Worm (Caenorhabditis elegans) whole organism, late embryonic: ENCODE measurements around the gene B0432.11.

Source experiments
- F13H6.1 ChIP-seq: sonication (generic microtip); optimal IDR thresholded peaks from 2 replicates; lab custom pipeline; 2016; ENCODE audit warnings: missing genetic modification characterization, missing compliant biosample characterization
- ceh-14 ChIP-seq: sonication (generic microtip); optimal IDR thresholded peaks from 2 replicates; lab custom pipeline; 2016; ENCODE audit warnings: missing genotype, missing genetic modification characterization, missing compliant biosample characterization
- elt-2 ChIP-seq: sonication (generic microtip); optimal IDR thresholded peaks from 2 replicates; lab custom pipeline; 2016; ENCODE audit warnings: missing genetic modification reagents, missing genetic modification characterization, missing compliant biosample characterization
- unc-3 ChIP-seq, 2 experiments: fragments of 200-800 bp in 1 of 2; sonication (Bioruptor generic) in 1 of 2; sonication (generic microtip) in 1 of 2; conservative IDR thresholded peaks in 1 of 2; optimal IDR thresholded peaks in 1 of 2; 2 replicates each; pipeline versions ENCODE4 v1.3.6 to Lab custom; 2016 to 2022; ENCODE audit warnings: missing compliant biosample characterization in 2 of 2, missing genetic modification characterization in 2 of 2, missing genetic modification reagents in 1 of 2
- unc-86 ChIP-seq: sonication (generic microtip); optimal IDR thresholded peaks from 2 replicates; lab custom pipeline; 2016; ENCODE audit warnings: missing genetic modification characterization, missing compliant biosample characterization

DNA sequence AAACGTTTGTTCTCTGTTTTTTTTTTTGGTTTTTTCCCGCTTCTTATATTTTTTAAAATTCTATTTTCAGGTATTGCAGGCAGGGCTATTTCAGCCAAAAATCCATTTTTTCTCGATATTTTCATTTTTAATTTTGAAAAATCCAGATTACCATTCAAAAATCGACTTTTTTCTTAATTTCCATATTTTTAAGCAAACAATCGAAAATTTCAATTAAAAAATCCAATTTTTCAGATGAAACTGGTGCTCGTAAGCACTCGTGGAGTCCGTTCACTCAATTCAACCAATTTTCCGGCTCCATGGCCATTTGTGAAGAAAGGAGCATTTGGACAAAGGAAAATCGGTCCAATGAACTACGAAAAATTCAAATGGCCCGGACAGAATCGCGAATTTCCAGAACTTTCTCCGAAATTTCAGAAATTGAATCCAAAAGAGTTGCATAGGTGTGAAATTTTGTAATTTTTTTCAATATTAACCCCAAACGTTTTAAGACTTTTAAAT, 5.8 kb downstream of the B0432.11 start, which contains the start of gene mrpl-41:
- TF ChIP-seq unc-86 (tag; lab: Kevin White, UChicago), result no peak
- no peak for TF ChIP-seq F13H6.1 (tag; lab: Kevin White, UChicago)
- no peak for TF ChIP-seq elt-2
- TF ChIP-seq ceh-14 (tag; lab: Kevin White, UChicago), result no peak
- no peak for TF ChIP-seq unc-3 (GFP tag; conservative IDR thresholded peaks at IDR 0.05; lab: Robert Waterston, UW)
- no peak for TF ChIP-seq unc-3 (tag; optimal IDR thresholded peaks at IDR 0.05; lab: Kevin White, UChicago)
